Fruit fly (Drosophila melanogaster): ENCODE measurements around the gene ND-20.
A peak's percentile ranks its signal among the peaks of the same experiment; 100 is the strongest.

Gene ND-20

dm6 chrX:15986654-15987053 is at the start of gene ND-20 (continued):
- TF ChIP-seq inv (GFP tag; IDR thresholded peaks at IDR 0.05; ENCODE audit: partially characterized antibody) (no peak), HLHmδ (GFP tag; optimal IDR thresholded peaks at IDR 0.05) (no peak), p53 (GFP tag; optimal IDR thresholded peaks at IDR 0.05) (no peak), crol (GFP tag; IDR thresholded peaks at IDR 0.05) (no peak), Hmx (GFP tag; optimal IDR thresholded peaks at IDR 0.05) (no peak), CG12659 (GFP tag; optimal IDR thresholded peaks at IDR 0.05) (peak; percentile 65), Antp (GFP tag; optimal IDR thresholded peaks at IDR 0.05) (no peak), fd3F (GFP tag; optimal IDR thresholded peaks at IDR 0.05) (no peak), amos (GFP tag; IDR thresholded peaks at IDR 0.05; ENCODE audit: partially characterized antibody) (0 out of 2 replicates have a peak, but pooled peaks have one; percentile 15), HLH3B (GFP tag; IDR thresholded peaks at IDR 0.05) (no peak), CG10654 (GFP tag; optimal IDR thresholded peaks at IDR 0.05) (no peak), Six4 (GFP tag; optimal IDR thresholded peaks at IDR 0.05) (no peak), CG15696 (tag; optimal IDR thresholded peaks at IDR 0.05) (no peak), ewg (GFP tag; optimal IDR thresholded peaks at IDR 0.05) (peak; percentile 52), ham (GFP tag; IDR thresholded peaks at IDR 0.05) (no peak), Kr (GFP tag; optimal IDR thresholded peaks at IDR 0.05) (no peak), Med (GFP tag) (peak; percentile 88), wdn (GFP tag; IDR thresholded peaks at IDR 0.05) (peak; percentile 26; the same call in 1 of the 2 replicates), CG10321 (GFP tag; IDR thresholded peaks at IDR 0.05) (no peak), CG12391 (tag; optimal IDR thresholded peaks at IDR 0.05) (peak; percentile 47), CG33213 (GFP tag; optimal IDR thresholded peaks at IDR 0.05) (peak; percentile 43), z (GFP tag; IDR thresholded peaks at IDR 0.05) (no peak), sim (GFP tag; IDR thresholded peaks at IDR 0.05) (no peak), phol (tag; optimal IDR thresholded peaks at IDR 0.05) (peak; percentile 50), zen (tag; optimal IDR thresholded peaks at IDR 0.05) (peak; percentile 64), slbo (GFP tag; IDR thresholded peaks at IDR 0.05) (no peak), Hr3 (GFP tag; optimal IDR thresholded peaks at IDR 0.05) (no peak), NFAT (GFP tag; IDR thresholded peaks at IDR 0.05) (no peak), CG4617 (GFP tag; optimal IDR thresholded peaks at IDR 0.05; ENCODE audit: borderline replicate concordance) (peak; percentile 75), Usf (GFP tag; optimal IDR thresholded peaks at IDR 0.05) (no peak), sc (optimal IDR thresholded peaks at IDR 0.05) (no peak), sc (GFP tag; optimal IDR thresholded peaks at IDR 0.05) (no peak), CG7372 (GFP tag; IDR thresholded peaks at IDR 0.05) (no peak), CG9932 (GFP tag; IDR thresholded peaks at IDR 0.05) (no peak), CG12155 (GFP tag; optimal IDR thresholded peaks at IDR 0.05) (no peak), CG14050 (GFP tag; IDR thresholded peaks at IDR 0.05) (no peak), fu2 (GFP tag; optimal IDR thresholded peaks at IDR 0.05) (no peak), chn (GFP tag; optimal IDR thresholded peaks at IDR 0.05) (no peak), Myb (GFP tag; optimal IDR thresholded peaks at IDR 0.05) (peak; percentile 11), CG15479 (GFP tag; optimal IDR thresholded peaks at IDR 0.05) (no peak), CG10147 (GFP tag; optimal IDR thresholded peaks at IDR 0.05) (no peak), CG17568 (GFP tag; optimal IDR thresholded peaks at IDR 0.05) (no peak), CG7963 (GFP tag; IDR thresholded peaks at IDR 0.05; ENCODE audit: partially characterized antibody) (no peak), grau (tag; optimal IDR thresholded peaks at IDR 0.05) (peak; percentile 40), Hr51 (GFP tag; optimal IDR thresholded peaks at IDR 0.05) (no peak), Neu2 (GFP tag; optimal IDR thresholded peaks at IDR 0.05; ENCODE audit: borderline replicate concordance) (peak; percentile 66), Dref (GFP tag; IDR thresholded peaks at IDR 0.05) (no peak), sug (tag; optimal IDR thresholded peaks at IDR 0.05) (peak; percentile 22), Deaf1 (tag; optimal IDR thresholded peaks at IDR 0.05) (peak; percentile 4), fd102C (GFP tag; optimal IDR thresholded peaks at IDR 0.05) (no peak), CG18011 (GFP tag; optimal IDR thresholded peaks at IDR 0.05) (no peak), CG9609 (GFP tag; optimal IDR thresholded peaks at IDR 0.05) (no peak)

All from whole organism, embryonic.